Fruit fly (Drosophila melanogaster) whole organism, adult: ENCODE results near the gene CG8813.

Experiments used
- CG12768 ChIP-seq: fragments of 200-800 bp; sonication (Bioruptor generic); optimal IDR thresholded peaks from 2 replicates; lab custom pipeline; 2017; ENCODE audit warnings: missing biosample characterization, missing genetic modification characterization, mild to moderate bottlenecking, moderate library complexity, missing genetic modification reagents
- CG5204 ChIP-seq: fragments of 200-800 bp; sonication (Bioruptor generic); optimal IDR thresholded peaks from 2 replicates; lab custom pipeline; 2016; ENCODE audit warnings: missing biosample characterization, missing genetic modification characterization

DNA sequence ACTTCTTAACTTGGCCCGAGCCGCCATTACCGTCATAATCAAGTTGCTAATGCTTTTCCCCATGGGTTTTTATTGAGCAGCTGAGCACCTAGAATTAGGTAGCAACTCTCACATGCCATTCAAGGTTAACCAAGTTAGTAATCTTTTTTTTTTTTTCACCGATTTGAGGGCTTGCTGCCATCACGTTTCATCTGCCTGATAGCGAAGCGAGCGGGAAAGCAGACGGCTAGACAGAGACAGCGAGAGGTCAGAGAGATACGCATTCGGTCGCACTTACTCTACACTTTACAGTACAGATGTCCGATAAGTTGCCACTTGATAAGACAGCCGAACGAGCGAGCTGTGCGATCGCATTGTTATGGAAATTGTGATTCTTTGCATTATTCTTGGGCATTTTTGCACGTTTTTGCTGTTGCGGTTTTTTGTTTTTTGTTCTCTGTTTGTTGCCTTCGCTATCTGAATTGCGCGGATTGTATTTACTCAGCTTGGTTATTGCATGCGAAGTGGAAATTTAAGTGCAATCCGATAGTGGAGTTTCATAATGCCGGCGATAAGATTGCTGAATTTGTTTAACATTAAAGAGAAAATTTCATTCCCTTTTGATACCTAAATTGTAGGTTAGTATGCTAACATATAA, 31.1 kb downstream of the CG8813 start:
- TF ChIP-seq CG12768 (GFP tag; lab: Kevin White, UChicago) (peak; percentile 31), CG5204 (GFP tag; lab: Kevin White, UChicago) (no peak)
